Fruit fly (Drosophila melanogaster) whole organism, embryonic: ENCODE data around the gene ppk7.

Source experiments
- Bdp1 ChIP-seq: fragments of 200-800 bp; sonication (Bioruptor generic); optimal IDR thresholded peaks from 3 replicates; lab custom pipeline; 2016; ENCODE audit warnings: missing biosample characterization, missing genetic modification characterization
- CG10147 ChIP-seq: fragments of 200-800 bp; sonication (Bioruptor generic); optimal IDR thresholded peaks from 2 replicates; lab custom pipeline; 2019; ENCODE audit warnings: missing biosample characterization, mild to moderate bottlenecking, missing genetic modification characterization, moderate library complexity
- CG11093 ChIP-seq: fragments of 200-800 bp; sonication (Bioruptor generic); IDR thresholded peaks from 3 replicates; pipeline ENCODE4 v1.3.6; 2022; ENCODE audit warnings: missing biosample characterization, missing genetic modification characterization
- CG12071 ChIP-seq: fragments of 200-800 bp; sonication (Bioruptor generic); optimal IDR thresholded peaks from 3 replicates; lab custom pipeline; 2018; ENCODE audit warnings: missing biosample characterization, mild to moderate bottlenecking, missing genetic modification characterization
- CG12942 ChIP-seq: fragments of 200-800 bp; sonication (Bioruptor generic); optimal IDR thresholded peaks from 3 replicates; lab custom pipeline; 2016; ENCODE audit warnings: missing biosample characterization, missing genetic modification characterization
- CG13287 ChIP-seq: fragments of 200-800 bp; sonication (Bioruptor generic); IDR thresholded peaks from 2 replicates; pipeline ENCODE4 v1.3.6; 2022; ENCODE audit warnings: missing biosample characterization, missing genetic modification characterization; ENCODE audit not compliant: partially characterized antibody
- CG17328 ChIP-seq: fragments of 200-800 bp; sonication (Bioruptor generic); IDR thresholded peaks from 2 replicates; pipeline ENCODE4 v1.3.6; 2022; ENCODE audit warnings: missing biosample characterization, missing genetic modification characterization
- CG17361 ChIP-seq: fragments of 200-800 bp; sonication (Bioruptor generic); IDR thresholded peaks from 3 replicates; pipeline ENCODE4 v1.3.6; 2022; ENCODE audit warnings: missing biosample characterization, missing genetic modification characterization
- CG2199 ChIP-seq: fragments of 200-800 bp; sonication (Bioruptor generic); IDR thresholded peaks from 3 replicates; pipeline ENCODE4 v1.3.6; 2022; ENCODE audit warnings: missing biosample characterization, missing genetic modification characterization
- CG3726 ChIP-seq: fragments of 200-800 bp; sonication (Bioruptor generic); IDR thresholded peaks from 3 replicates; pipeline ENCODE4, ENCODE4 v1.3.6; 2022; ENCODE audit warnings: missing biosample characterization, missing genetic modification characterization
- CG3995 ChIP-seq: fragments of 200-800 bp; sonication (Bioruptor generic); optimal IDR thresholded peaks from 3 replicates; lab custom pipeline; 2016; ENCODE audit warnings: missing biosample characterization, missing genetic modification characterization
- CG43689 ChIP-seq: fragments of 200-800 bp; sonication (Bioruptor generic); IDR thresholded peaks from 2 replicates; pipeline ENCODE4 v1.3.6; 2022; ENCODE audit warnings: missing biosample characterization, missing genetic modification characterization
- CG5245 ChIP-seq: fragments of 200-800 bp; sonication (Bioruptor generic); optimal IDR thresholded peaks from 3 replicates; lab custom pipeline; 2016; ENCODE audit warnings: missing biosample characterization, missing genetic modification characterization
- CG6791 ChIP-seq: fragments of 200-800 bp; sonication (Bioruptor generic); IDR thresholded peaks from 3 replicates; pipeline ENCODE4 v1.3.6; 2022; ENCODE audit warnings: missing biosample characterization, missing genetic modification characterization; ENCODE audit not compliant: partially characterized antibody
- CG7357 ChIP-seq: fragments of 200-800 bp; sonication (Bioruptor generic); IDR thresholded peaks from 3 replicates; pipeline ENCODE4 v1.3.6; 2022; ENCODE audit warnings: missing biosample characterization, missing genetic modification characterization
- CG7745 ChIP-seq: fragments of 200-800 bp; sonication (Bioruptor generic); optimal IDR thresholded peaks from 2 replicates; lab custom pipeline; 2018; ENCODE audit warnings: missing biosample characterization, mild to moderate bottlenecking, missing genetic modification characterization, moderate library complexity
- CG7786 ChIP-seq: fragments of 200-800 bp; sonication (Bioruptor generic); optimal IDR thresholded peaks from 2 replicates; lab custom pipeline; 2016; ENCODE audit warnings: missing biosample characterization, missing genetic modification characterization
- CG9797 ChIP-seq: fragments of 200-800 bp; sonication (Bioruptor generic); optimal IDR thresholded peaks from 3 replicates; lab custom pipeline; 2018; ENCODE audit warnings: missing biosample characterization, mild to moderate bottlenecking, missing genetic modification characterization
- CHES-1-like ChIP-seq: fragments of 200-800 bp; sonication (Bioruptor generic); optimal IDR thresholded peaks from 2 replicates; lab custom pipeline; 2016; ENCODE audit warnings: missing biosample characterization, missing genetic modification characterization
- D ChIP-seq, 2 experiments: fragments of 200-800 bp in 1 of 2; fragments of >200 bp in 1 of 2; sonication (Bioruptor generic) in 1 of 2; optimal IDR thresholded peaks; 2 replicates in 1 of 2; 3 replicates in 1 of 2; lab custom pipeline; 2017; ENCODE audit warnings: mild to moderate bottlenecking in 1 of 2, missing biosample characterization in 1 of 2, missing genetic modification characterization in 1 of 2, missing genetic modification reagents in 1 of 2
- Dip2 ChIP-seq: fragments of 200-800 bp; sonication (Bioruptor generic); IDR thresholded peaks from 2 replicates; pipeline ENCODE4 v1.3.6; 2022; ENCODE audit warnings: missing biosample characterization, missing genetic modification characterization
- Elba2 ChIP-seq: fragments of 200-800 bp; sonication (Bioruptor generic); optimal IDR thresholded peaks from 3 replicates; lab custom pipeline; 2016; ENCODE audit warnings: missing biosample characterization, missing genetic modification characterization
- HLH4C ChIP-seq: fragments of 200-800 bp; sonication (Bioruptor generic); IDR thresholded peaks from 3 replicates; pipeline ENCODE4 v1.3.6; 2022; ENCODE audit warnings: missing biosample characterization, missing genetic modification characterization; ENCODE audit not compliant: partially characterized antibody
- MESR4 ChIP-seq: fragments of 200-800 bp; sonication (Bioruptor generic); optimal IDR thresholded peaks from 2 replicates; lab custom pipeline; 2018; ENCODE audit warnings: missing biosample characterization, mild to moderate bottlenecking, missing genetic modification characterization, moderate library complexity
- MTF-1 ChIP-seq: fragments of 200-800 bp; sonication (Bioruptor generic); optimal IDR thresholded peaks from 2 replicates; lab custom pipeline; 2018; ENCODE audit warnings: missing biosample characterization, mild to moderate bottlenecking, missing genetic modification characterization, borderline replicate concordance
- Max ChIP-seq: fragments of 200-800 bp; sonication (Bioruptor generic); optimal IDR thresholded peaks from 2 replicates; lab custom pipeline; 2016; ENCODE audit warnings: missing biosample characterization, mild to moderate bottlenecking, missing genetic modification characterization
- Neu2 ChIP-seq: fragments of 200-800 bp; sonication (Bioruptor generic); optimal IDR thresholded peaks from 3 replicates; lab custom pipeline; 2016; ENCODE audit warnings: missing biosample characterization, missing genetic modification characterization, borderline replicate concordance
- NfI ChIP-seq: fragments of 200-800 bp; sonication (Bioruptor generic); optimal IDR thresholded peaks from 3 replicates; lab custom pipeline; 2018; ENCODE audit warnings: missing biosample characterization, mild to moderate bottlenecking, missing genetic modification characterization, moderate library complexity
- Ptx1 ChIP-seq: fragments of 200-800 bp; sonication (Bioruptor generic); IDR thresholded peaks from 2 replicates; pipeline ENCODE4 v1.3.6; 2022; ENCODE audit warnings: missing biosample characterization, missing genetic modification characterization
- Six4 ChIP-seq: fragments of 200-800 bp; sonication (Bioruptor generic); optimal IDR thresholded peaks from 2 replicates; lab custom pipeline; 2016; ENCODE audit warnings: missing biosample characterization, missing genetic modification characterization
- Sry-β ChIP-seq: fragments of 200-800 bp; sonication (Bioruptor generic); optimal IDR thresholded peaks from 2 replicates; lab custom pipeline; 2018; ENCODE audit warnings: missing biosample characterization, mild to moderate bottlenecking, missing genetic modification characterization, moderate library complexity
- cad ChIP-seq: fragments of >200 bp; optimal IDR thresholded peaks from 2 replicates; lab custom pipeline; 2017; ENCODE audit warnings: missing biosample characterization, missing genetic modification characterization
- cwo ChIP-seq: fragments of 200-800 bp; sonication (Bioruptor generic); optimal IDR thresholded peaks from 3 replicates; lab custom pipeline; 2017; ENCODE audit warnings: missing biosample characterization, missing genetic modification characterization, mild to moderate bottlenecking, moderate library complexity, missing genetic modification reagents
- dan ChIP-seq: fragments of 200-800 bp; sonication (Bioruptor generic); IDR thresholded peaks from 2 replicates; pipeline ENCODE4 v1.3.6; 2022; ENCODE audit warnings: missing biosample characterization, missing genetic modification characterization
- eyg ChIP-seq: fragments of 200-800 bp; sonication (Bioruptor generic); optimal IDR thresholded peaks from 3 replicates; lab custom pipeline; 2016; ENCODE audit warnings: missing biosample characterization, missing genetic modification characterization
- ftz-f1 ChIP-seq: fragments of 200-800 bp; sonication (Bioruptor generic); optimal IDR thresholded peaks from 2 replicates; lab custom pipeline; 2016; ENCODE audit warnings: missing biosample characterization, missing genetic modification characterization
- gfzf ChIP-seq: fragments of 200-800 bp; sonication (Bioruptor generic); optimal IDR thresholded peaks from 2 replicates; lab custom pipeline; 2016; ENCODE audit warnings: missing biosample characterization, mild to moderate bottlenecking, missing genetic modification characterization, moderate library complexity
- lbe ChIP-seq: fragments of 200-800 bp; sonication (Bioruptor generic); optimal IDR thresholded peaks from 2 replicates; lab custom pipeline; 2016; ENCODE audit warnings: missing biosample characterization, mild to moderate bottlenecking, missing genetic modification characterization
- mam ChIP-seq: fragments of 200-800 bp; sonication (Bioruptor generic); optimal IDR thresholded peaks from 3 replicates; lab custom pipeline; 2016; ENCODE audit warnings: missing biosample characterization, missing genetic modification characterization
- nerfin-1 ChIP-seq: fragments of 200-800 bp; sonication (Bioruptor generic); optimal IDR thresholded peaks from 3 replicates; lab custom pipeline; 2019; ENCODE audit warnings: missing biosample characterization, mild to moderate bottlenecking, missing genetic modification characterization, moderate library complexity
- prd ChIP-seq, 3 experiments: fragments of >200 bp in 2 of 3; fragments of 200-800 bp in 1 of 3; sonication (Bioruptor generic) in 1 of 3; optimal IDR thresholded peaks in 2 of 3; IDR thresholded peaks in 1 of 3; 2 replicates in 2 of 3; 3 replicates in 1 of 3; pipeline versions ENCODE4 v1.3.6 to Lab custom; 2017 to 2022; ENCODE audit warnings: missing biosample characterization in 1 of 3, missing genetic modification characterization in 1 of 3
- ranshi ChIP-seq: fragments of 200-800 bp; sonication (Bioruptor generic); IDR thresholded peaks from 2 replicates; pipeline ENCODE4 v1.3.6; 2022; ENCODE audit warnings: missing biosample characterization, missing genetic modification characterization
- sd ChIP-seq: fragments of 200-800 bp; sonication (Bioruptor generic); optimal IDR thresholded peaks from 3 replicates; lab custom pipeline; 2018; ENCODE audit warnings: missing biosample characterization, mild to moderate bottlenecking, missing genetic modification characterization, moderate library complexity
- sens ChIP-seq: fragments of 200-800 bp; sonication (Bioruptor generic); peaks from one replicate; lab custom pipeline; 2016; ENCODE audit warnings: missing biosample characterization, missing genetic modification characterization
- shn ChIP-seq: fragments of 200-800 bp; sonication (Bioruptor generic); optimal IDR thresholded peaks from 3 replicates; lab custom pipeline; 2016; ENCODE audit warnings: missing biosample characterization, missing genetic modification characterization
- so ChIP-seq: fragments of 200-800 bp; sonication (Bioruptor generic); IDR thresholded peaks from 3 replicates; pipeline ENCODE4 v1.3.6; 2022; ENCODE audit warnings: missing biosample characterization, missing genetic modification characterization
- tna ChIP-seq: fragments of 200-800 bp; sonication (Bioruptor generic); IDR thresholded peaks from 2 replicates; pipeline ENCODE4 v1.3.6; 2022; ENCODE audit warnings: missing biosample characterization, missing genetic modification characterization; ENCODE audit not compliant: partially characterized antibody
- toy ChIP-seq: fragments of 200-800 bp; sonication (Bioruptor generic); IDR thresholded peaks from 2 replicates; pipeline ENCODE4 v1.3.6; 2022; ENCODE audit warnings: missing biosample characterization, missing genetic modification characterization
- tup ChIP-seq: fragments of 200-800 bp; sonication (Bioruptor generic); optimal IDR thresholded peaks from 2 replicates; lab custom pipeline; 2016; ENCODE audit warnings: missing biosample characterization, mild to moderate bottlenecking, missing genetic modification characterization, moderate library complexity
- vnd ChIP-seq: fragments of 200-800 bp; sonication (Bioruptor generic); IDR thresholded peaks from 3 replicates; pipeline ENCODE4 v1.3.6; 2022; ENCODE audit warnings: missing biosample characterization, missing genetic modification characterization; ENCODE audit not compliant: partially characterized antibody

The ppk7 gene

dm6 chr2L:6337843-6338366 is 16.2 kb downstream of the ppk7 start (continued):
- TF ChIP-seq cad (GFP tag; lab: Kevin White, UChicago), result no peak
- TF ChIP-seq CG7357 (GFP tag; lab: Robert Waterston, UW), result no peak
- TF ChIP-seq Ptx1, result no peak
- TF ChIP-seq CG17328 (GFP tag; lab: Robert Waterston, UW), result 0 out of 2 replicates have a peak, but pooled peaks have one; percentile 14
- TF ChIP-seq ranshi, result no peak
- peak; percentile 81 for TF ChIP-seq sd (tag; lab: Kevin White, UChicago)
- TF ChIP-seq CG2199, result no peak
- TF ChIP-seq sens (GFP tag; lab: Kevin White, UChicago), result no peak
- peak; percentile 33 for TF ChIP-seq nerfin-1 (tag; lab: Kevin White, UChicago)
- no peak for TF ChIP-seq MTF-1 (GFP tag; lab: Kevin White, UChicago)
- no peak for TF ChIP-seq mam (GFP tag; lab: Kevin White, UChicago)
- TF ChIP-seq CHES-1-like (GFP tag; lab: Kevin White, UChicago), result no peak
- peak; percentile 89 for TF ChIP-seq Sry-β (GFP tag; lab: Kevin White, UChicago)
- TF ChIP-seq MESR4 (GFP tag; lab: Kevin White, UChicago), result peak; percentile 59
- no peak for TF ChIP-seq lbe
- TF ChIP-seq ftz-f1 (GFP tag; lab: Kevin White, UChicago), result no peak
- no peak for TF ChIP-seq Bdp1 (GFP tag; lab: Kevin White, UChicago)
- no peak for TF ChIP-seq prd (optimal IDR thresholded peaks at IDR 0.05; lab: Kevin White, UChicago)
- no peak for TF ChIP-seq prd (GFP tag; IDR thresholded peaks at IDR 0.05; lab: Robert Waterston, UW)
- TF ChIP-seq Neu2 (GFP tag; lab: Kevin White, UChicago), result no peak
- TF ChIP-seq CG12942, result no peak
- no peak for TF ChIP-seq NfI (GFP tag; lab: Kevin White, UChicago)
- no peak for TF ChIP-seq eyg
- no peak for TF ChIP-seq CG10147 (GFP tag; lab: Kevin White, UChicago)
- no peak for TF ChIP-seq shn (GFP tag; lab: Kevin White, UChicago)
- no peak for TF ChIP-seq Dip2
- no peak for TF ChIP-seq so
- no peak for TF ChIP-seq CG3995 (GFP tag; lab: Kevin White, UChicago)
- no peak for TF ChIP-seq CG9797 (GFP tag; lab: Kevin White, UChicago)
- TF ChIP-seq CG5245 (GFP tag; lab: Kevin White, UChicago), result no peak
- TF ChIP-seq cwo, result no peak
- no peak for TF ChIP-seq HLH4C (GFP tag; lab: Robert Waterston, UW)
- peak; percentile 81 for TF ChIP-seq Elba2
- no peak for TF ChIP-seq CG7745 (tag; lab: Kevin White, UChicago)
- no peak for TF ChIP-seq vnd (GFP tag; lab: Robert Waterston, UW)
- TF ChIP-seq CG12071 (GFP tag; lab: Kevin White, UChicago), result no peak
- no peak for TF ChIP-seq dan (GFP tag; lab: Robert Waterston, UW)
- TF ChIP-seq CG11093, result no peak
- no peak for TF ChIP-seq Six4 (GFP tag; lab: Kevin White, UChicago)
- TF ChIP-seq tup, result no peak
- no peak for TF ChIP-seq CG6791
- TF ChIP-seq gfzf (GFP tag; lab: Kevin White, UChicago), result no peak
- no peak for TF ChIP-seq CG3726 (GFP tag; lab: Robert Waterston, UW)
- no peak for TF ChIP-seq CG13287 (GFP tag; lab: Robert Waterston, UW)
- no peak for TF ChIP-seq CG17361
- TF ChIP-seq CG43689, result no peak
- no peak for TF ChIP-seq tna
- TF ChIP-seq CG7786, result no peak
- TF ChIP-seq toy (GFP tag; lab: Robert Waterston, UW), result no peak
- TF ChIP-seq Max (GFP tag; lab: Kevin White, UChicago), result no peak
- peak; percentile 80 for TF ChIP-seq D (optimal IDR thresholded peaks at IDR 0.05; lab: Kevin White, UChicago)
- TF ChIP-seq D (GFP tag; optimal IDR thresholded peaks at IDR 0.05; lab: Kevin White, UChicago), result no peak
